Worm (Caenorhabditis elegans) whole organism, L4 larva: ENCODE results near the gene T11F8.12.

ENCODE experiments used
- Y5F2A.4 ChIP-seq: fragments of 200-800 bp; sonication (Bioruptor generic); optimal IDR thresholded peaks from 2 replicates; lab custom pipeline; 2018; ENCODE audit warnings: mild to moderate bottlenecking, missing genetic modification characterization, missing compliant biosample characterization
- ctbp-1 ChIP-seq: fragments of 200-800 bp; sonication (Bioruptor generic); IDR thresholded peaks from 2 replicates; pipeline ENCODE4 v1.3.6; 2022; ENCODE audit warnings: missing genetic modification reagents, missing genetic modification characterization, missing compliant biosample characterization
- madf-5 ChIP-seq, 2 experiments: fragments of 200-800 bp; sonication (Bioruptor generic); IDR thresholded peaks; 2 replicates each; pipeline ENCODE4 v1.3.6; 2022; ENCODE audit warnings: missing compliant biosample characterization in 2 of 2, missing genetic modification characterization in 2 of 2
- nhr-11 ChIP-seq: fragments of 150-350 bp; optimal IDR thresholded peaks from 2 replicates; lab custom pipeline; 2014; ENCODE audit warnings: missing biosample characterization, missing genetic modification characterization
- pha-4 ChIP-seq, 2 experiments: fragments of 150-350 bp in 1 of 2; fragments of 200-800 bp in 1 of 2; sonication (Bioruptor generic) in 1 of 2; IDR thresholded peaks in 1 of 2; optimal IDR thresholded peaks in 1 of 2; 2 replicates each; pipeline versions ENCODE4 v1.3.6 to Lab custom; 2014 to 2022; ENCODE audit warnings: missing genetic modification characterization in 2 of 2, missing genetic modification reagents in 2 of 2, missing biosample characterization in 1 of 2, missing compliant biosample characterization in 1 of 2
- set-16 ChIP-seq: fragments of 200-800 bp; sonication (Bioruptor generic); IDR thresholded peaks from 2 replicates; pipeline ENCODE4 v1.3.6; 2022; ENCODE audit warnings: missing genetic modification reagents, missing genetic modification characterization, missing compliant biosample characterization
- snpc-1.2 ChIP-seq: fragments of 200-800 bp; sonication (Bioruptor generic); IDR thresholded peaks from 2 replicates; pipeline ENCODE4 v1.3.6; 2022; ENCODE audit warnings: missing genetic modification reagents, missing genetic modification characterization, missing compliant biosample characterization
- unc-62 ChIP-seq, 3 experiments: fragments of 150-350 bp in 1 of 3; sonication (generic microtip); optimal IDR thresholded peaks in 2 of 3; peaks in 1 of 3; 1 replicate in 1 of 3; 2 replicates in 2 of 3; lab custom pipeline; 2014 to 2017; ENCODE audit warnings: missing biosample characterization in 3 of 3, missing genetic modification characterization in 3 of 3, missing genetic modification reagents in 3 of 3, missing genotype in 1 of 3

ce11 chrIV:5507754-5508153, 25.6 kb upstream of the T11F8.12 start:
- TF ChIP-seq snpc-1.2 (GFP tag; lab: Robert Waterston, UW) (no peak), unc-62 (GFP tag; optimal IDR thresholded peaks at IDR 0.05 in 1 of 2; lab: Kevin White, UChicago) (no peak), unc-62 (tag; optimal IDR thresholded peaks at IDR 0.05; lab: Kevin White, UChicago) (no peak), Y5F2A.4 (GFP tag; lab: Kevin White, UChicago) (no peak), set-16 (GFP tag; lab: Robert Waterston, UW) (no peak), ctbp-1 (GFP tag; lab: Robert Waterston, UW) (no peak), nhr-11 (tag; lab: Kevin White, UChicago) (no peak), pha-4 (GFP tag; IDR thresholded peaks at IDR 0.05; lab: Robert Waterston, UW) (no peak), pha-4 (tag; optimal IDR thresholded peaks at IDR 0.05; lab: Kevin White, UChicago) (no peak), madf-5 (GFP tag; IDR thresholded peaks at IDR 0.05; lab: Robert Waterston, UW) (no peak)
